Worm (Caenorhabditis elegans) whole organism, L1 larva: Measurements from ENCODE around the gene mcm-6.

ENCODE experiments used
- Y116A8C.19 ChIP-seq: sonication (generic microtip); optimal IDR thresholded peaks from 2 replicates; lab custom pipeline; 2016; ENCODE audit warnings: missing compliant biosample characterization, missing genetic modification characterization, borderline replicate concordance
- aha-1 ChIP-seq: fragments of 150-350 bp; optimal IDR thresholded peaks from 2 replicates; lab custom pipeline; 2014; ENCODE audit warnings: missing biosample characterization, missing genetic modification characterization
- ces-1 ChIP-seq: fragments of 150-350 bp; optimal IDR thresholded peaks from 2 replicates; lab custom pipeline; 2014; ENCODE audit warnings: missing biosample characterization, missing genetic modification reagents, missing genetic modification characterization
- dsc-1 ChIP-seq: sonication (generic microtip); optimal IDR thresholded peaks from 2 replicates; lab custom pipeline; 2016; ENCODE audit warnings: mild to moderate bottlenecking, missing genetic modification characterization, missing compliant biosample characterization
- elt-3 ChIP-seq, 6 experiments: fragments of 150-350 bp in 1 of 6; sonication (generic microtip); optimal IDR thresholded peaks; 2 replicates each; lab custom pipeline; 2017 to 2018; ENCODE audit warnings: missing biosample characterization in 6 of 6, missing genetic modification characterization in 6 of 6, inconsistent platforms in 1 of 6
- fos-1 ChIP-seq: fragments of 150-350 bp; optimal IDR thresholded peaks from 2 replicates; lab custom pipeline; 2014; ENCODE audit warnings: missing biosample characterization, missing genetic modification characterization
- mab-9 ChIP-seq: fragments of 200-800 bp; sonication (Bioruptor generic); IDR thresholded peaks from 2 replicates; pipeline ENCODE4 v1.3.6; 2022; ENCODE audit warnings: missing genetic modification reagents, missing genetic modification characterization, missing compliant biosample characterization
- nhr-11 ChIP-seq: fragments of 150-350 bp; optimal IDR thresholded peaks from 2 replicates; lab custom pipeline; 2014; ENCODE audit warnings: missing biosample characterization, missing genetic modification characterization
- nhr-12 ChIP-seq: sonication (generic microtip); optimal IDR thresholded peaks from 2 replicates; lab custom pipeline; 2017; ENCODE audit warnings: missing biosample characterization, missing genetic modification characterization
- nhr-84 ChIP-seq: sonication (generic microtip); optimal IDR thresholded peaks from 2 replicates; lab custom pipeline; 2017; ENCODE audit warnings: missing biosample characterization, missing genetic modification characterization
- nhr-90 ChIP-seq: sonication (generic microtip); optimal IDR thresholded peaks from 2 replicates; lab custom pipeline; 2016; ENCODE audit warnings: mild to moderate bottlenecking, missing genetic modification characterization, missing compliant biosample characterization; ENCODE audit not compliant: poor library complexity
- snpc-4 ChIP-seq: fragments of 150-350 bp; optimal IDR thresholded peaks from 2 replicates; lab custom pipeline; 2014; ENCODE audit warnings: missing biosample characterization, missing genetic modification characterization
- tbx-2 ChIP-seq: sonication (generic microtip); optimal IDR thresholded peaks from 2 replicates; lab custom pipeline; 2016; ENCODE audit warnings: missing genetic modification characterization, missing compliant biosample characterization

- TF ChIP-seq dsc-1 (no peak), nhr-90 (tag; lab: Kevin White, UChicago) (no peak), snpc-4 (tag; lab: Kevin White, UChicago) (no peak), elt-3 (tag; optimal IDR thresholded peaks at IDR 0.05; lab: Kevin White, UChicago) (no peak), ces-1 (GFP tag; lab: Kevin White, UChicago) (no peak), tbx-2 (tag; lab: Kevin White, UChicago) (no peak), aha-1 (no peak), nhr-84 (tag; lab: Kevin White, UChicago) (no peak), fos-1 (tag; lab: Kevin White, UChicago) (no peak), mab-9 (GFP tag; lab: Robert Waterston, UW) (no peak), Y116A8C.19 (tag; lab: Kevin White, UChicago) (no peak), nhr-11 (tag; lab: Kevin White, UChicago) (no peak), nhr-12 (tag; lab: Kevin White, UChicago) (no peak)
Observed at ce11 chrIII:9822942-9823341, 28.8 kb downstream of the mcm-6 start, which contains the start of gene arl-5.
